Fruit fly (Drosophila melanogaster): ENCODE measurements around the gene Mgat4a.

DNA sequence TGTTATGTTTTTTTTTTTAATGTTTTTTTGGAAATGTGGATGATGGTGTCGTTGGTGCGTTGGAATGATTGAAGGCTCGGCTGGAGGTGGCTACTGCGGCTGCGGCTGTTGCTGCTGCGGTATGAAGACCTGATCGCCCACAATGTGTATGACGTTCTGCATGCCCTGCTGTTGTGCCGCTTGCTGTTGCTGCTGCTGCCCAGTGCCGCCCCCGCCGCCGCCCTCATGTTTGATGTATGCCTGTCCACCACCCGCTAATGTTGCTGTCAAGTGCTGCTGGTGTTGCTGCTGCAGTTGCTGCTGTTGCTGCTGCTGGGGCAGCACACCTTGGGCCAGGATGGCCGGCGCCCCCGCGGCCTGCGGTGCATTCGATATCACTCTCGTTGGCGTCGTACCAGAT is 9.0 kb upstream of the Mgat4a start:
- TF ChIP-seq pan (optimal IDR thresholded peaks at IDR 0.05) (no peak), psq (optimal IDR thresholded peaks at IDR 0.05) (no peak), CG8478 (optimal IDR thresholded peaks at IDR 0.05) (no peak), usp (GFP tag; optimal IDR thresholded peaks at IDR 0.05) (no peak), EcR (GFP tag; optimal IDR thresholded peaks at IDR 0.05) (no peak)

Measured in whole organism.